Worm (Caenorhabditis elegans) whole organism, mixed stage, embryonic: ENCODE measurements around the gene H04D03.2.
"Not testable (repeated sequence)": the region's sequence is repeated elsewhere in the genome, so short reads cannot be mapped to it uniquely, and the experiment has no call there.

Source experiments
- M03D4.4 ChIP-seq: sonication (generic microtip); optimal IDR thresholded peaks from 2 replicates; lab custom pipeline; 2017; ENCODE audit warnings: mild to moderate bottlenecking, missing genetic modification characterization, missing compliant biosample characterization
- bed-3 ChIP-seq: fragments of 200-800 bp; sonication (Bioruptor generic); optimal IDR thresholded peaks from 3 replicates; lab custom pipeline; 2018; ENCODE audit warnings: mild to moderate bottlenecking, missing genetic modification characterization, moderate library complexity, missing compliant biosample characterization
- blmp-1 ChIP-seq: fragments of 150-350 bp; optimal IDR thresholded peaks from 2 replicates; lab custom pipeline; 2014; ENCODE audit warnings: missing biosample characterization, missing genetic modification characterization
- ceh-39 ChIP-seq: fragments of 150-350 bp; optimal IDR thresholded peaks from 2 replicates; lab custom pipeline; 2014; ENCODE audit warnings: missing biosample characterization, missing genetic modification characterization
- ceh-43 ChIP-seq: fragments of 200-800 bp; sonication (Bioruptor generic); optimal IDR thresholded peaks from 2 replicates; lab custom pipeline; 2018; ENCODE audit warnings: mild to moderate bottlenecking, missing genetic modification characterization, moderate library complexity, missing compliant biosample characterization
- ces-1 ChIP-seq: fragments of 150-350 bp; optimal IDR thresholded peaks from 2 replicates; lab custom pipeline; 2014; ENCODE audit warnings: missing biosample characterization, missing genetic modification reagents, missing genetic modification characterization
- cnd-1 ChIP-seq: fragments of 200-800 bp; sonication (Bioruptor generic); optimal IDR thresholded peaks from 2 replicates; lab custom pipeline; 2018; ENCODE audit warnings: mild to moderate bottlenecking, missing genetic modification characterization, missing compliant biosample characterization
- drap-1 ChIP-seq: fragments of 200-800 bp; sonication (Bioruptor generic); optimal IDR thresholded peaks from 3 replicates; lab custom pipeline; 2018; ENCODE audit warnings: mild to moderate bottlenecking, missing genetic modification characterization, missing compliant biosample characterization
- elt-1 ChIP-seq: sonication (generic microtip); optimal IDR thresholded peaks from 2 replicates; lab custom pipeline; 2017; ENCODE audit warnings: missing genetic modification characterization, mild to moderate bottlenecking, missing compliant biosample characterization, antibody characterized with exemption, moderate library complexity, borderline replicate concordance; ENCODE audit not compliant: insufficient read depth
- elt-3 ChIP-seq: fragments of 150-350 bp; optimal IDR thresholded peaks from 2 replicates; lab custom pipeline; 2014; ENCODE audit warnings: missing biosample characterization, missing genetic modification characterization
- flh-1 ChIP-seq: fragments of 200-800 bp; sonication (Bioruptor generic); optimal IDR thresholded peaks from 2 replicates; lab custom pipeline; 2018; ENCODE audit warnings: mild to moderate bottlenecking, missing genetic modification characterization, moderate library complexity, missing compliant biosample characterization
- ham-2 ChIP-seq: fragments of 200-800 bp; sonication (Bioruptor generic); optimal IDR thresholded peaks from 2 replicates; lab custom pipeline; 2018; ENCODE audit warnings: mild to moderate bottlenecking, missing genetic modification characterization, missing compliant biosample characterization
- hlh-1 ChIP-seq: fragments of 150-350 bp; optimal IDR thresholded peaks from 2 replicates; lab custom pipeline; 2014; ENCODE audit warnings: missing biosample characterization, missing genetic modification reagents, missing genetic modification characterization
- lin-13 ChIP-seq: fragments of 150-350 bp; optimal IDR thresholded peaks from 2 replicates; lab custom pipeline; 2014; ENCODE audit warnings: missing biosample characterization, missing genetic modification characterization
- lin-32 ChIP-seq: fragments of 200-800 bp; sonication (Bioruptor generic); optimal IDR thresholded peaks from 2 replicates; lab custom pipeline; 2018; ENCODE audit warnings: mild to moderate bottlenecking, missing genetic modification characterization, missing compliant biosample characterization
- lsy-2 ChIP-seq: fragments of 150-350 bp; optimal IDR thresholded peaks from 2 replicates; lab custom pipeline; 2014; ENCODE audit warnings: missing biosample characterization, missing genetic modification characterization
- mab-5 ChIP-seq: fragments of 150-350 bp; optimal IDR thresholded peaks from 2 replicates; lab custom pipeline; 2014; ENCODE audit warnings: missing biosample characterization, missing genetic modification characterization
- mep-1 ChIP-seq: fragments of 150-350 bp; optimal IDR thresholded peaks from 2 replicates; lab custom pipeline; 2017; ENCODE audit warnings: missing biosample characterization, missing genetic modification reagents, missing genetic modification characterization, inconsistent platforms
- mls-2 ChIP-seq: sonication (generic microtip); optimal IDR thresholded peaks from 2 replicates; lab custom pipeline; 2016; ENCODE audit warnings: mild to moderate bottlenecking, missing genetic modification characterization, moderate library complexity, missing compliant biosample characterization
- nhr-12 ChIP-seq: fragments of 150-350 bp; optimal IDR thresholded peaks from 2 replicates; lab custom pipeline; 2014; ENCODE audit warnings: missing biosample characterization, missing genetic modification characterization
- nhr-237 ChIP-seq: fragments of 150-350 bp; optimal IDR thresholded peaks from 2 replicates; lab custom pipeline; 2014; ENCODE audit warnings: missing biosample characterization, missing genetic modification characterization
- nhr-28 ChIP-seq: fragments of 150-350 bp; optimal IDR thresholded peaks from 2 replicates; lab custom pipeline; 2014; ENCODE audit warnings: missing biosample characterization, missing genetic modification characterization
- nhr-76 ChIP-seq: sonication (generic microtip); optimal IDR thresholded peaks from 2 replicates; lab custom pipeline; 2017; ENCODE audit warnings: missing biosample characterization, missing genetic modification characterization
- pha-4 ChIP-seq: fragments of 150-350 bp; optimal IDR thresholded peaks from 2 replicates; lab custom pipeline; 2018; ENCODE audit warnings: missing biosample characterization, missing genetic modification reagents, missing genetic modification characterization
- sem-2 ChIP-seq: fragments of 200-800 bp; sonication (Bioruptor generic); optimal IDR thresholded peaks from 2 replicates; lab custom pipeline; 2018; ENCODE audit warnings: mild to moderate bottlenecking, missing genetic modification characterization, missing compliant biosample characterization
- snpc-4 ChIP-seq: fragments of 150-350 bp; optimal IDR thresholded peaks from 2 replicates; lab custom pipeline; 2014; ENCODE audit warnings: missing biosample characterization, missing genetic modification characterization
- sptf-1 ChIP-seq: sonication (generic microtip); optimal IDR thresholded peaks from 2 replicates; lab custom pipeline; 2017; ENCODE audit warnings: mild to moderate bottlenecking, missing genetic modification characterization, moderate library complexity, missing compliant biosample characterization
- tbx-8 ChIP-seq: fragments of 200-800 bp; sonication (Bioruptor generic); optimal IDR thresholded peaks from 2 replicates; lab custom pipeline; 2018; ENCODE audit warnings: mild to moderate bottlenecking, missing genetic modification characterization, moderate library complexity, missing compliant biosample characterization
- unc-120 ChIP-seq: sonication (generic microtip); optimal IDR thresholded peaks from 2 replicates; lab custom pipeline; 2017; ENCODE audit warnings: missing genetic modification characterization, missing compliant biosample characterization; ENCODE audit not compliant: poor library complexity, severe bottlenecking
- unc-39 ChIP-seq: fragments of 150-350 bp; optimal IDR thresholded peaks from 2 replicates; lab custom pipeline; 2014; ENCODE audit warnings: missing biosample characterization, missing genetic modification characterization
- unc-62 ChIP-seq: fragments of 150-350 bp; optimal IDR thresholded peaks from 2 replicates; lab custom pipeline; 2014; ENCODE audit warnings: missing biosample characterization, missing genetic modification reagents, missing genetic modification characterization
- zip-8 ChIP-seq: fragments of 150-350 bp; optimal IDR thresholded peaks from 2 replicates; lab custom pipeline; 2014; ENCODE audit warnings: missing biosample characterization, missing genetic modification characterization
- ztf-11 ChIP-seq: fragments of 150-350 bp; optimal IDR thresholded peaks from 2 replicates; lab custom pipeline; 2014; ENCODE audit warnings: missing biosample characterization, missing genetic modification characterization

Gene H04D03.2

DNA sequence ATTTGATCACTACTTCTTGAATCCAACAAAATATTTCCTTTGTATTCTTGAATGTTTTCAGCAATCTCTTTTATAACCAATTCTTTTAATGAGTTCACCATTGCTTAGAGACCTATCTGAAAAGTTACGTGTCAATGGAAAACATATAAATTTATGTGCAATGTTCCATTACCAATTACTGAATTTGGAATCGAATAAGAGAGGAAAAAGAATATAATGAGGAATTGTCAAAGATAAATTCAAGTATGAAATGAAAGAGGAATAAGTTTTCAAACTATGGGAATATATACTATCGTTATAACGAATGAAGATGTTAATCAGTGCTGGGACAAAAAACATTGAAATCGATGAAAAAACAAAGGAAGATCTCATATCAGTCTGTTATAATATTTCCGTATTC, 8.8 kb upstream of the H04D03.2 start, which contains the start of gene H04D03.4:
TSS of gene H04D03.4 (minus strand) at position 101 of the 400 bp plus-strand sequence.
- TF ChIP-seq M03D4.4 (tag; lab: Kevin White, UChicago): no peak
- no peak for TF ChIP-seq unc-39 (tag; lab: Kevin White, UChicago)
- no peak for TF ChIP-seq tbx-8 (GFP tag; lab: Kevin White, UChicago)
- no peak for TF ChIP-seq ceh-43 (GFP tag; lab: Kevin White, UChicago)
- no peak for TF ChIP-seq sptf-1
- no peak for TF ChIP-seq mab-5 (tag; lab: Kevin White, UChicago)
- no peak for TF ChIP-seq ceh-39 (tag; lab: Kevin White, UChicago)
- TF ChIP-seq elt-1: no peak
- no peak for TF ChIP-seq lin-13 (tag; lab: Kevin White, UChicago)
- TF ChIP-seq lin-32: no peak
- TF ChIP-seq bed-3 (GFP tag; lab: Kevin White, UChicago): no peak
- no peak for TF ChIP-seq mls-2 (tag; lab: Kevin White, UChicago)
- TF ChIP-seq flh-1 (GFP tag; lab: Kevin White, UChicago): no peak
- TF ChIP-seq unc-62 (GFP tag; lab: Kevin White, UChicago): no peak
- no peak for TF ChIP-seq ztf-11
- no peak for TF ChIP-seq ces-1
- no peak for TF ChIP-seq mep-1 (tag; lab: Kevin White, UChicago)
- TF ChIP-seq ham-2: no peak
- no peak for TF ChIP-seq pha-4
- no peak for TF ChIP-seq drap-1 (GFP tag; lab: Kevin White, UChicago)

DNA sequence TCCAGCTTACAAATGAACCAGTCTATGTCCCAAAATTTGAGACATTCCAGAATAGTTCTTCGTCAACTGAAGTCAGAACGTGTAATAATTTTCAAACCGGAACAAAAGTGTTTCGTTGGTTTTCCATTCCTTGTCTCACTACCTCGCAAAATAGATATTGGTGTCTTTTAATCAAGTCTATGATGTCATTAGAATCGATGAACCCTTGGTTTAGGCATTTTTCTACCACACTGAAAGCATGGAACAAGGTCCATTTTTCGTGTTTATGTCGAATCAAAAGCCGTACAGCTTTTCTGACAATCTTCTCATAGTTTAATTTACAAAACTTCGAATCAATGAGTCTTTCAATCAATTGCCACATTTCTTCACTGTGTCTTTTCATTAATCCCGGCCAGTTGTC, 4.5 kb upstream of the H04D03.2 start, which contains the start of gene H04D03.7:
TSS of gene H04D03.7 (minus strand) at position 101 of the 400 bp plus-strand sequence.
- TF ChIP-seq nhr-237 (tag; lab: Kevin White, UChicago): no peak
- TF ChIP-seq nhr-76 (tag; lab: Kevin White, UChicago): no peak
- no peak for TF ChIP-seq ztf-11
- no peak for TF ChIP-seq zip-8
- no peak for TF ChIP-seq flh-1 (GFP tag; lab: Kevin White, UChicago)
- TF ChIP-seq lin-32: no peak
- TF ChIP-seq unc-120 (tag; lab: Kevin White, UChicago): no peak
- no peak for TF ChIP-seq sptf-1
- TF ChIP-seq mep-1 (tag; lab: Kevin White, UChicago): no peak
- TF ChIP-seq snpc-4: no peak
- TF ChIP-seq nhr-28 (tag; lab: Kevin White, UChicago): no peak
- no peak for TF ChIP-seq cnd-1 (tag; lab: Kevin White, UChicago)
- TF ChIP-seq M03D4.4 (tag; lab: Kevin White, UChicago): no peak
- no peak for TF ChIP-seq sem-2 (GFP tag; lab: Kevin White, UChicago)
- no peak for TF ChIP-seq hlh-1
- TF ChIP-seq unc-39 (tag; lab: Kevin White, UChicago): no peak
- no peak for TF ChIP-seq elt-3
- no peak for TF ChIP-seq tbx-8 (GFP tag; lab: Kevin White, UChicago)
- TF ChIP-seq lsy-2: no peak
- TF ChIP-seq nhr-12 (tag; lab: Kevin White, UChicago): no peak

DNA sequence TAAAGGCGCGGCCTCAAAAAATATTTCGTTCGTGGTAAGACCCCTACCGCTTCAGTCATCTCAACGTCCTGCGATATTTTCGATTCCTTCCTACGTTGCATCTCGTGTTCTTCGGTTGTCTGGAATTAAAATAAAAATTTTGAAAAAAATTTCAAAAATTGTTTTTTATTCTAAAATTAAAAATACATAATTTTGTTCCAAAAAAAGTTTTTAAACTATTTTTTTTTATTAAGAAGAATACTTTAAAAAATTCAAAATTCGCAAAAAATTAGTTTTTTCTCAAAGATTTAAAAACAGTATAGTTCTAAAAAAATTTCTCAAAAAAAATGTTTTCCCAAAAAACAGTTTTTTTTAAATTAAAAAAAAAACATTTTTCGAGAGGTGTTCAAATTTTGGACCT, 3.4 kb downstream of the H04D03.2 start, which contains the start of gene H04D03.6:
TSS of gene H04D03.6 (minus strand) at position 101 of the 400 bp plus-strand sequence.
- not testable (repeated sequence) for TF ChIP-seq blmp-1, nhr-76, nhr-12 (tag; lab: Kevin White, UChicago)

DNA sequence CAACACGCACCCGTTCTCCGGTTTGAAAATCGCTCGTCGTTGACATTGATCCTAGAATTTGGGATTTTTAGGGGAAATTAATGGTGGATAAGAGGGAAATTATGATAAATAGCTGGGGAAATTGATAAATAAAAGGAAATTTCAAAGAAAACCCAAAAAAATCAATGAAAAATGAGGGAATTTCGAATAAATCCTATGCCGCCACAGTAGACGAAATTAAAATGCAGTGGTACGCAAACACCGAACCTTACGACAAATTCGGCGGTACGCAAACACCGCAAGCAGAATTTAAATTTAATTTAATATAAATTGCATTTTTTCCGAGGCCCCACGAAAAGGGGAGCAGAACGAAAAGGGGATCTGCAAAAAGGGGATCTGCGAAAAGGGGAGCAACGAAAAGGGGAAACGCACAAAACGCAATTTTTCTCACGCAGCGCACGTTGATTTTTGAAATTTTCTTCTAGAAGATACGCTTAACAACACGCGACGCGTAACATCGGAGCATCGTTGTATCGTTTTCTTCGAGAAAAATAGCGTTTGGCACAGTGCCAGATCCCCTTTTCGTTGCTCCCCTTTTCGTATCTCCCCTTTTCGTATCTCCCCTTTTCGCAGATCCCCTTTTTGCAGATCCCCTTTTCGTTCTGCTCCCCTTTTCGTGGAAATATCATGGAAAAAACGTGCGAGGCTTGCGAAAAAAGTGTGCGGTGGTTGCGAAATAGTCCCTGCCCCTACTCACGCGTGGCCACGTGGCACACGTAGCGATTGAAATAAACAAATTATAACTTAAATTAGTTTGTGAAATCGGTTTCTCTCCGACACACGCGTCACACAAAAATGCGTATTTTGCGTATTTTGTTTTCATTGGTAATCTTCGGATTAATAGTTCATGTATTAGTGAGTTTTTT, 6.0 kb downstream of the H04D03.2 start, which contains the start of the genes smrd-1 and enu-3.1:
TSS of gene smrd-1 (minus strand) at position 51 of the 905 bp plus-strand sequence.
TSS of gene enu-3.1 (plus strand) at position 339 of the 905 bp plus-strand sequence.
- TF ChIP-seq sptf-1: peak; percentile 42
- TF ChIP-seq ces-1: peak; percentile 99
- peak; percentile 30 for TF ChIP-seq lsy-2
- TF ChIP-seq mep-1 (tag; lab: Kevin White, UChicago): peak; percentile 17
